Fruit fly (Drosophila melanogaster) whole organism, embryonic: Measurements from ENCODE around the gene rictor.

Experiments used
- CG10979 ChIP-seq: fragments of 200-800 bp; sonication (Bioruptor generic); optimal IDR thresholded peaks from 2 replicates; lab custom pipeline; 2018; ENCODE audit warnings: missing biosample characterization, mild to moderate bottlenecking, missing genetic modification characterization, moderate library complexity
- CG11093 ChIP-seq: fragments of 200-800 bp; sonication (Bioruptor generic); IDR thresholded peaks from 3 replicates; pipeline ENCODE4 v1.3.6; 2022; ENCODE audit warnings: missing biosample characterization, missing genetic modification characterization
- CG12155 ChIP-seq: fragments of 200-800 bp; sonication (Bioruptor generic); optimal IDR thresholded peaks from 3 replicates; lab custom pipeline; 2016; ENCODE audit warnings: missing biosample characterization, missing genetic modification characterization
- CG12236 ChIP-seq: fragments of 200-800 bp; sonication (Bioruptor generic); optimal IDR thresholded peaks from 2 replicates; lab custom pipeline; 2016; ENCODE audit warnings: missing biosample characterization, missing genetic modification characterization
- CG12299 ChIP-seq: fragments of 200-800 bp; sonication (Bioruptor generic); optimal IDR thresholded peaks from 2 replicates; lab custom pipeline; 2018; ENCODE audit warnings: missing biosample characterization, mild to moderate bottlenecking, missing genetic modification characterization
- CG12391 ChIP-seq: fragments of 200-800 bp; sonication (Bioruptor generic); optimal IDR thresholded peaks from 3 replicates; lab custom pipeline; 2018; ENCODE audit warnings: missing biosample characterization, mild to moderate bottlenecking, missing genetic modification characterization, moderate library complexity
- CG13287 ChIP-seq: fragments of 200-800 bp; sonication (Bioruptor generic); IDR thresholded peaks from 2 replicates; pipeline ENCODE4 v1.3.6; 2022; ENCODE audit warnings: missing biosample characterization, missing genetic modification characterization; ENCODE audit not compliant: partially characterized antibody
- CG13296 ChIP-seq: fragments of 200-800 bp; sonication (Bioruptor generic); optimal IDR thresholded peaks from 3 replicates; lab custom pipeline; 2018; ENCODE audit warnings: missing biosample characterization, mild to moderate bottlenecking, missing genetic modification characterization
- CG17359 ChIP-seq: fragments of 200-800 bp; sonication (Bioruptor generic); optimal IDR thresholded peaks from 3 replicates; lab custom pipeline; 2018; ENCODE audit warnings: missing biosample characterization, mild to moderate bottlenecking, missing genetic modification characterization, moderate library complexity
- CG17612 ChIP-seq: fragments of 200-800 bp; sonication (Bioruptor generic); IDR thresholded peaks from 2 replicates; pipeline ENCODE4 v1.3.6; 2022; ENCODE audit warnings: missing biosample characterization, missing genetic modification characterization
- CG2116 ChIP-seq: fragments of 200-800 bp; sonication (Bioruptor generic); optimal IDR thresholded peaks from 3 replicates; lab custom pipeline; 2018; ENCODE audit warnings: missing biosample characterization, mild to moderate bottlenecking, missing genetic modification characterization
- CG32772 ChIP-seq: fragments of 200-800 bp; sonication (Bioruptor generic); IDR thresholded peaks from 2 replicates; pipeline ENCODE4 v1.3.6; 2022; ENCODE audit warnings: missing biosample characterization, missing genetic modification characterization
- CG34224 ChIP-seq: fragments of 200-800 bp; sonication (Bioruptor generic); IDR thresholded peaks from 3 replicates; pipeline ENCODE4 v1.3.6; 2022; ENCODE audit warnings: missing biosample characterization, missing genetic modification characterization; ENCODE audit not compliant: partially characterized antibody
- CG4424 ChIP-seq: fragments of 200-800 bp; sonication (Bioruptor generic); optimal IDR thresholded peaks from 3 replicates; lab custom pipeline; 2016; ENCODE audit warnings: missing biosample characterization, missing genetic modification characterization
- CG4730 ChIP-seq: fragments of 200-800 bp; sonication (Bioruptor generic); IDR thresholded peaks from 2 replicates; pipeline ENCODE4 v1.3.6; 2022; ENCODE audit warnings: missing biosample characterization, missing genetic modification characterization
- CG7271 ChIP-seq: fragments of 200-800 bp; sonication (Bioruptor generic); optimal IDR thresholded peaks from 2 replicates; lab custom pipeline; 2018; ENCODE audit warnings: missing biosample characterization, mild to moderate bottlenecking, missing genetic modification characterization, moderate library complexity
- CG8359 ChIP-seq: fragments of 200-800 bp; sonication (Bioruptor generic); optimal IDR thresholded peaks from 2 replicates; lab custom pipeline; 2017; ENCODE audit warnings: missing biosample characterization, mild to moderate bottlenecking, missing genetic modification characterization, borderline replicate concordance
- D19B ChIP-seq: fragments of 200-800 bp; sonication (Bioruptor generic); optimal IDR thresholded peaks from 2 replicates; lab custom pipeline; 2017; ENCODE audit warnings: missing biosample characterization, mild to moderate bottlenecking, missing genetic modification characterization
- Dad ChIP-seq: fragments of 200-800 bp; sonication (Bioruptor generic); optimal IDR thresholded peaks from 3 replicates; lab custom pipeline; 2016; ENCODE audit warnings: missing biosample characterization, missing genetic modification characterization
- Gug ChIP-seq: fragments of 200-800 bp; sonication (Bioruptor generic); IDR thresholded peaks from 4 replicates; pipeline ENCODE4 v1.3.6; 2022; ENCODE audit warnings: missing biosample characterization, missing genetic modification characterization
- H2.0 ChIP-seq: fragments of 200-800 bp; sonication (Bioruptor generic); IDR thresholded peaks from 2 replicates; pipeline ENCODE4 v1.3.6; 2022; ENCODE audit warnings: missing biosample characterization, missing genetic modification characterization
- HLH4C ChIP-seq: fragments of 200-800 bp; sonication (Bioruptor generic); IDR thresholded peaks from 3 replicates; pipeline ENCODE4 v1.3.6; 2022; ENCODE audit warnings: missing biosample characterization, missing genetic modification characterization; ENCODE audit not compliant: partially characterized antibody
- Hey ChIP-seq: fragments of 200-800 bp; sonication (Bioruptor generic); optimal IDR thresholded peaks from 3 replicates; lab custom pipeline; 2018; ENCODE audit warnings: missing biosample characterization, mild to moderate bottlenecking, missing genetic modification characterization
- Lim3 ChIP-seq: fragments of 200-800 bp; sonication (Bioruptor generic); IDR thresholded peaks from 2 replicates; pipeline ENCODE4 v1.3.6; 2022; ENCODE audit warnings: missing biosample characterization, missing genetic modification characterization
- NFAT ChIP-seq: fragments of 200-800 bp; sonication (Bioruptor generic); IDR thresholded peaks from 2 replicates; pipeline ENCODE4 v1.3.6; 2022; ENCODE audit warnings: missing biosample characterization, missing genetic modification characterization
- Nf-YA ChIP-seq: fragments of 200-800 bp; sonication (Bioruptor generic); IDR thresholded peaks from 2 replicates; pipeline ENCODE4 v1.3.6; 2022; ENCODE audit warnings: missing biosample characterization, missing genetic modification characterization
- Ptx1 ChIP-seq: fragments of 200-800 bp; sonication (Bioruptor generic); IDR thresholded peaks from 2 replicates; pipeline ENCODE4 v1.3.6; 2022; ENCODE audit warnings: missing biosample characterization, missing genetic modification characterization
- Ssrp ChIP-seq: fragments of 200-800 bp; sonication (Bioruptor generic); optimal IDR thresholded peaks from 2 replicates; lab custom pipeline; 2018; ENCODE audit warnings: missing biosample characterization, mild to moderate bottlenecking, missing genetic modification characterization, moderate library complexity
- Trl ChIP-seq, 3 experiments: fragments of >200 bp in 2 of 3; fragments of 200-800 bp in 1 of 3; sonication (Bioruptor generic) in 1 of 3; optimal IDR thresholded peaks; 2 replicates in 1 of 3; 3 replicates in 2 of 3; lab custom pipeline; 2016 to 2017; ENCODE audit warnings: missing biosample characterization in 1 of 3, missing genetic modification characterization in 1 of 3
- YL-1 ChIP-seq: fragments of 200-800 bp; sonication (Bioruptor generic); optimal IDR thresholded peaks from 3 replicates; lab custom pipeline; 2017; ENCODE audit warnings: missing biosample characterization, mild to moderate bottlenecking, missing genetic modification characterization
- ara ChIP-seq: fragments of 200-800 bp; sonication (Bioruptor generic); IDR thresholded peaks from 2 replicates; pipeline ENCODE4 v1.3.6; 2022; ENCODE audit warnings: missing biosample characterization, missing genetic modification characterization
- bbx ChIP-seq: fragments of 200-800 bp; sonication (Bioruptor generic); IDR thresholded peaks from 2 replicates; pipeline ENCODE4 v1.3.6; 2022; ENCODE audit warnings: missing biosample characterization, missing genetic modification characterization; ENCODE audit not compliant: partially characterized antibody
- bigmax ChIP-seq: fragments of 200-800 bp; sonication (Bioruptor generic); optimal IDR thresholded peaks from 2 replicates; lab custom pipeline; 2018; ENCODE audit warnings: missing biosample characterization, mild to moderate bottlenecking, missing genetic modification characterization
- cwo ChIP-seq: fragments of 200-800 bp; sonication (Bioruptor generic); optimal IDR thresholded peaks from 3 replicates; lab custom pipeline; 2017; ENCODE audit warnings: missing biosample characterization, missing genetic modification characterization, mild to moderate bottlenecking, moderate library complexity, missing genetic modification reagents
- dimm ChIP-seq: fragments of 200-800 bp; sonication (Bioruptor generic); IDR thresholded peaks from 2 replicates; pipeline ENCODE4 v1.3.6; 2022; ENCODE audit warnings: missing biosample characterization, missing genetic modification characterization
- fd64A ChIP-seq: fragments of 200-800 bp; sonication (Bioruptor generic); optimal IDR thresholded peaks from 3 replicates; lab custom pipeline; 2018; ENCODE audit warnings: missing biosample characterization, mild to moderate bottlenecking, missing genetic modification characterization
- gce ChIP-seq: fragments of 200-800 bp; sonication (Bioruptor generic); IDR thresholded peaks from 3 replicates; pipeline ENCODE4 v1.3.6; 2022; ENCODE audit warnings: missing biosample characterization, missing genetic modification characterization
- gfzf ChIP-seq: fragments of 200-800 bp; sonication (Bioruptor generic); optimal IDR thresholded peaks from 2 replicates; lab custom pipeline; 2016; ENCODE audit warnings: missing biosample characterization, mild to moderate bottlenecking, missing genetic modification characterization, moderate library complexity
- her ChIP-seq: fragments of 200-800 bp; sonication (Bioruptor generic); optimal IDR thresholded peaks from 2 replicates; lab custom pipeline; 2016; ENCODE audit warnings: missing biosample characterization, missing genetic modification characterization
- kni ChIP-seq: fragments of 200-800 bp; sonication (Bioruptor generic); optimal IDR thresholded peaks from 3 replicates; lab custom pipeline; 2017; ENCODE audit warnings: mild to moderate bottlenecking, missing biosample characterization, missing genetic modification reagents, missing genetic modification characterization
- oc ChIP-seq: fragments of 200-800 bp; sonication (Bioruptor generic); optimal IDR thresholded peaks from 2 replicates; lab custom pipeline; 2018; ENCODE audit warnings: missing biosample characterization, mild to moderate bottlenecking, missing genetic modification characterization, moderate library complexity
- otp ChIP-seq: fragments of 200-800 bp; sonication (Bioruptor generic); IDR thresholded peaks from 3 replicates; pipeline ENCODE4, ENCODE4 v1.3.6; 2022; ENCODE audit warnings: missing biosample characterization, missing genetic modification characterization
- pan ChIP-seq, 4 experiments: fragments of >200 bp in 3 of 4; fragments of 200-800 bp in 1 of 4; sonication (Bioruptor generic) in 1 of 4; optimal IDR thresholded peaks in 3 of 4; IDR thresholded peaks in 1 of 4; 2 replicates each; pipeline versions ENCODE4 v1.3.6 to Lab custom; 2017 to 2022; ENCODE audit warnings: missing biosample characterization in 2 of 4, missing genetic modification characterization in 2 of 4, mixed read lengths in 1 of 4
- shn ChIP-seq: fragments of 200-800 bp; sonication (Bioruptor generic); optimal IDR thresholded peaks from 3 replicates; lab custom pipeline; 2016; ENCODE audit warnings: missing biosample characterization, missing genetic modification characterization
- sim ChIP-seq: fragments of 200-800 bp; sonication (Bioruptor generic); IDR thresholded peaks from 2 replicates; pipeline ENCODE4 v1.3.6; 2022; ENCODE audit warnings: missing biosample characterization, missing genetic modification characterization
- sob ChIP-seq: fragments of 200-800 bp; sonication (Bioruptor generic); IDR thresholded peaks from 2 replicates; pipeline ENCODE4 v1.3.6; 2022; ENCODE audit warnings: missing biosample characterization, missing genetic modification characterization
- wek ChIP-seq: fragments of 200-800 bp; sonication (Bioruptor generic); optimal IDR thresholded peaks from 3 replicates; lab custom pipeline; 2018; ENCODE audit warnings: missing biosample characterization, mild to moderate bottlenecking, missing genetic modification characterization, moderate library complexity
- yki ChIP-seq: fragments of >200 bp; optimal IDR thresholded peaks from 3 replicates; lab custom pipeline; 2018
- z ChIP-seq: fragments of 200-800 bp; sonication (Bioruptor generic); IDR thresholded peaks from 3 replicates; pipeline ENCODE4 v1.3.6; 2022; ENCODE audit warnings: missing biosample characterization, missing genetic modification characterization

rictor gene

DNA sequence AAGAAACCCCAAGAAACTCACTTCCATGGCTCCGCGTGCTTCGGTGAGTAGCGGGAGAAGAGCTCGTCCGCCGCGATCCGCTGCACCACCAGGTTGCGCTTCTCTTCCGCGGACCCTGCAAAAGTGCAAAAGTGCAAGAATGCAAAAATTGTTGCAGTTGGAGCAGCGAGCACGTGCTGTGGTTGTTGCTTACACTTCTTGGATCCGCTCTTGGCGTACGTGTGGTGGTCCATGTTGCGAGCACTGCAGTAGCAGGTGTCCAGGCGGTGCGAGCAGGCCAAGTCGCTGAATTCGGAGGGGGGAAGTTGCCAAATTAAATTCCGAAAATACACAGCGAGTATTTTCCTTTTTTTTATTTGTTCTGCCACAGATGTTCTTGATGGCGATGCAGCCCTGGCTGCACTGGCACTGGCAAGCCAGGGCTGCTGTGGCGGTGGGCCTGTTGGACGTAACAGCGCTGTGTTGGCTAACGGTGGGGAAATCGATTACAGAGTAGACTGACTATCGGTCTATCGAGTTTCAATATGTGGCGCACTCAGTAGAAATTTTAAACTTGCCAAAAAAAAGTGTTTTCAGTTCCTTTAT is 7.5 kb upstream of the rictor start, which contains the start of gene CG8010 (continued):
- TF ChIP-seq CG12299 (tag; lab: Kevin White, UChicago) (no peak), Lim3 (GFP tag; lab: Robert Waterston, UW) (no peak), sim (no peak), HLH4C (peak; percentile 58; the same call in 2 of the 3 replicates), NFAT (GFP tag; lab: Robert Waterston, UW) (0 out of 2 replicates have a peak, but pooled peaks have one; percentile 9), CG4424 (GFP tag; lab: Kevin White, UChicago) (no peak), gfzf (GFP tag; lab: Kevin White, UChicago) (peak; percentile 35), CG32772 (GFP tag; lab: Robert Waterston, UW) (peak; percentile 42; the same call in 1 of the 2 replicates), CG12391 (tag; lab: Kevin White, UChicago) (peak; percentile 17), otp (0 out of 3 replicates have a peak, but pooled peaks have one; percentile 17), CG13296 (GFP tag; lab: Kevin White, UChicago) (peak; percentile 5), bbx (GFP tag; lab: Robert Waterston, UW) (peak; percentile 63), CG4730 (no peak), CG8359 (no peak), CG11093 (GFP tag; lab: Robert Waterston, UW) (no peak), Dad (GFP tag; lab: Kevin White, UChicago) (no peak), D19B (no peak), Hey (tag; lab: Kevin White, UChicago) (no peak), oc (no peak), sob (GFP tag; lab: Robert Waterston, UW) (0 out of 2 replicates have a peak, but pooled peaks have one; percentile 24), YL-1 (peak; percentile 71), wek (GFP tag; lab: Kevin White, UChicago) (no peak), CG2116 (peak; percentile 92), H2.0 (GFP tag; lab: Robert Waterston, UW) (no peak), z (GFP tag; lab: Robert Waterston, UW) (0 out of 3 replicates have a peak, but pooled peaks have one; percentile 21), bigmax (no peak), Nf-YA (GFP tag; lab: Robert Waterston, UW) (peak; percentile 39; the same call in 1 of the 2 replicates), yki (lab: Kevin White, UChicago) (no peak), Trl (optimal IDR thresholded peaks at IDR 0.05; lab: Kevin White, UChicago) (no peak), Trl (GFP tag; optimal IDR thresholded peaks at IDR 0.05; lab: Kevin White, UChicago) (peak; percentile 9), CG13287 (GFP tag; lab: Robert Waterston, UW) (peak; percentile 73), pan (optimal IDR thresholded peaks at IDR 0.05; lab: Kevin White, UChicago) (no peak), pan (GFP tag; optimal IDR thresholded peaks at IDR 0.05 in 1 of 2, IDR thresholded peaks at IDR 0.05 in 1 of 2) (peak in 1 of 2 experiments; percentile 13), Ssrp (tag; lab: Kevin White, UChicago) (no peak), Gug (GFP tag; lab: Robert Waterston, UW) (0 out of 4 replicates have a peak, but pooled peaks have one; percentile 13), CG34224 (GFP tag; lab: Robert Waterston, UW) (peak; percentile 67), CG7271 (no peak), cwo (GFP tag; lab: Kevin White, UChicago) (no peak), shn (no peak), her (GFP tag; lab: Kevin White, UChicago) (peak; percentile 30), CG12236 (GFP tag; lab: Kevin White, UChicago) (no peak), fd64A (GFP tag; lab: Kevin White, UChicago) (no peak), CG17612 (GFP tag; lab: Robert Waterston, UW) (no peak), dimm (GFP tag; lab: Robert Waterston, UW) (no peak), Ptx1 (peak; percentile 33; the same call in 1 of the 2 replicates), CG17359 (tag; lab: Kevin White, UChicago) (no peak), ara (GFP tag; lab: Robert Waterston, UW) (no peak), gce (GFP tag; lab: Robert Waterston, UW) (no peak), CG10979 (tag; lab: Kevin White, UChicago) (peak; percentile 37), CG12155 (peak; percentile 68), kni (GFP tag; lab: Kevin White, UChicago) (no peak)
